Fruit fly (Drosophila melanogaster) whole organism, adult: ENCODE measurements around the gene Spg7.

ENCODE experiments used
- CG11617 ChIP-seq: fragments of 200-800 bp; sonication (Bioruptor generic); optimal IDR thresholded peaks from 2 replicates; lab custom pipeline; 2017; ENCODE audit warnings: mild to moderate bottlenecking, missing biosample characterization, missing genetic modification reagents, missing genetic modification characterization
- Hr96 ChIP-seq: fragments of 200-800 bp; sonication (Bioruptor generic); optimal IDR thresholded peaks from 2 replicates; lab custom pipeline; 2016; ENCODE audit warnings: missing biosample characterization, missing genetic modification characterization
- bab1 ChIP-seq: fragments of 200-800 bp; sonication (Bioruptor generic); optimal IDR thresholded peaks from 3 replicates; lab custom pipeline; 2019; ENCODE audit warnings: missing biosample characterization, mild to moderate bottlenecking, missing genetic modification characterization, moderate library complexity

DNA sequence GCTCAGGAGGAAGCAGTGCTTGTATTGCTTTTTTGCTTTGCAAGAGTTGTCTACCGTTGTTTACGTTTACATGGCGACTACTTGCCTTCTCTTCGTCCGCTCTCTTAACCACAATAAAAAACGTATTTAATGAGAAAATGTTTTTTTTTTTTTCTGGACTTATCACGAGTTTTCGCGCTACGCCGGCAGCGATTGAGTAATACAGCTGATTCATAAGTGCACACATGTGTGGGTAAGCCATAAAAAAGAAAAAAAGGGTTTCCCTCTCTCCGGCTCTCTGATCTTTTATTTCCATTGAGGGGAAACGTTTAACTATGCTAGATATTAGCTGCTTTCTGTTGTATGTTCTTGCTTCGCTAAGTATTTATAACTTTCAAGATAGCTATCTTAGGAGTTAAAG lies 44.1 kb upstream of the Spg7 start:
- peak; percentile 56 for TF ChIP-seq CG11617 (GFP tag; lab: Kevin White, UChicago)
- TF ChIP-seq Hr96 (GFP tag; lab: Kevin White, UChicago): no peak
- no peak for TF ChIP-seq bab1 (GFP tag; lab: Kevin White, UChicago)
